Fruit fly (Drosophila melanogaster): Measurements from ENCODE around the gene XNP.

The XNP gene

DNA sequence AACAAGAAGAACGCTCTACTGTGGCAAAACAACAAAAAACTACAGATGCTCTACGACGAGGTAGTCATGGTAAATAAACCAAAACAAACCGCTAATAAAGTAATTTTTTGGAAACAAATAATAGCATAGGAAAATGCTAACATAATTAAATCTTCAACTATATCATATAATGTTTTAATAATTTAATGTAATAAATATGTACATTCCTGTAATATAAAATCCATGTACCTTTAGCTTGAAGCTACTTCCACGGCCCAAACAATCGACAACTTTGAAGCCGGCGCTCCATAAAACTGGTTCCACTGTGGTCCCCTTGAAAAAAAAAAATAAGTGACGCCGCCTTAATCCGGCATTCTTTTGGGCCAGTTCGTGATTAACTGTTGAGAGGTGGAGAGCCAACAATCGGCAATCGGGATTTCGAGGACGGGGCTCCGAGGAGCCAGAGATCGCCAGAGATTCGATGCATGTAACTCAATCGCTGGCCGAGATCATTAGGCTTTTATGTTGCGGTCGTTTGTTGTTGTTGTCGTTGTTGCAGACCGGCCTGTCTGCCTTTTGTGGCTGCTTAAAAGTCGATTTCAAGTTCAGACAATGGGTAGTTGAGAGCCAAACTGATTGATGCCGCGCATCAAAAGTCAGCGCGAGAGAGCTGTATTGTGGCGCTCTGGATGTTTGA, 19.9 kb downstream of the XNP start (continued):
- TF ChIP-seq chinmo (GFP tag; IDR thresholded peaks at IDR 0.05; ENCODE audit: partially characterized antibody) = peak; percentile 81
- peak; percentile 44; the same call in 1 of the 2 replicates for TF ChIP-seq wdn (GFP tag; IDR thresholded peaks at IDR 0.05)
- peak; percentile 28 for TF ChIP-seq CG10274 (GFP tag; optimal IDR thresholded peaks at IDR 0.05)
- 0 out of 2 replicates have a peak, but pooled peaks have one; percentile 18 for TF ChIP-seq GATAe (GFP tag; conservative IDR thresholded peaks at IDR 0.05)
- TF ChIP-seq CG31441 (GFP tag; IDR thresholded peaks at IDR 0.05) = peak; percentile 48; the same call in 1 of the 2 replicates
- peak; percentile 33; the same call in 1 of the 2 replicates for TF ChIP-seq CG3847 (GFP tag; IDR thresholded peaks at IDR 0.05)
- TF ChIP-seq CoRest (tag; optimal IDR thresholded peaks at IDR 0.05) = peak; percentile 41
- TF ChIP-seq Ada2b (GFP tag; IDR thresholded peaks at IDR 0.05) = peak; percentile 46; the same call in 1 of the 2 replicates
- TF ChIP-seq ham (GFP tag; IDR thresholded peaks at IDR 0.05) = no peak
- peak; percentile 1 for TF ChIP-seq lilli (GFP tag; optimal IDR thresholded peaks at IDR 0.05)
- no peak for TF ChIP-seq aop (GFP tag; IDR thresholded peaks at IDR 0.05)
- TF ChIP-seq Med (GFP tag) = peak; percentile 27
- TF ChIP-seq D19B (GFP tag; optimal IDR thresholded peaks at IDR 0.05) = peak; percentile 30
- peak; percentile 4 for TF ChIP-seq mam (GFP tag; optimal IDR thresholded peaks at IDR 0.05)
- TF ChIP-seq nerfin-1 (tag; optimal IDR thresholded peaks at IDR 0.05) = no peak
- peak; percentile 40 for TF ChIP-seq CG12769 (tag; optimal IDR thresholded peaks at IDR 0.05)
- TF ChIP-seq Gsc (GFP tag; IDR thresholded peaks at IDR 0.05) = no peak
- peak; percentile 75 for TF ChIP-seq grn (GFP tag; optimal IDR thresholded peaks at IDR 0.05)
- TF ChIP-seq nerfin-2 (GFP tag; IDR thresholded peaks at IDR 0.05; ENCODE audit: partially characterized antibody) = no peak
- TF ChIP-seq al (GFP tag; IDR thresholded peaks at IDR 0.05) = peak; percentile 77
- TF ChIP-seq stwl (tag; optimal IDR thresholded peaks at IDR 0.05) = no peak
- peak; percentile 63 for TF ChIP-seq CG17361 (GFP tag; IDR thresholded peaks at IDR 0.05)
- peak in 1 of 2 experiments; percentile 53 for TF ChIP-seq eve (GFP tag; optimal IDR thresholded peaks at IDR 0.05)
- peak; percentile 49 for TF ChIP-seq CG8924 (tag; optimal IDR thresholded peaks at IDR 0.05)
- TF ChIP-seq Nf-YC (tag; optimal IDR thresholded peaks at IDR 0.05) = peak; percentile 7
- TF ChIP-seq kni (GFP tag; optimal IDR thresholded peaks at IDR 0.05) = peak; percentile 2
- peak; percentile 49 for TF ChIP-seq CG7556 (GFP tag; optimal IDR thresholded peaks at IDR 0.05)
- peak; percentile 73 for TF ChIP-seq sd (tag; optimal IDR thresholded peaks at IDR 0.05)
- TF ChIP-seq CG13296 (GFP tag; optimal IDR thresholded peaks at IDR 0.05) = peak; percentile 55
- no peak for TF ChIP-seq NC2α (GFP tag; optimal IDR thresholded peaks at IDR 0.05)
- peak; percentile 43 to 78 for TF ChIP-seq bsh (GFP tag; optimal IDR thresholded peaks at IDR 0.05)
- peak; percentile 63; the same call in 2 of the 3 replicates for TF ChIP-seq tgo (GFP tag; IDR thresholded peaks at IDR 0.05)
- peak; percentile 63; the same call in 2 of the 3 replicates for TF ChIP-seq CG11093 (GFP tag; IDR thresholded peaks at IDR 0.05)
- peak; percentile 58 for TF ChIP-seq CG17568 (GFP tag; optimal IDR thresholded peaks at IDR 0.05)
- no peak for TF ChIP-seq Neu2 (GFP tag; optimal IDR thresholded peaks at IDR 0.05; ENCODE audit: borderline replicate concordance)
- TF ChIP-seq Aef1 (GFP tag; IDR thresholded peaks at IDR 0.05) = peak; percentile 51
- TF ChIP-seq CG18764 (GFP tag; optimal IDR thresholded peaks at IDR 0.05) = peak; percentile 10
- TF ChIP-seq gsb (GFP tag; IDR thresholded peaks at IDR 0.05) = peak; percentile 56
- TF ChIP-seq CG9797 (GFP tag; optimal IDR thresholded peaks at IDR 0.05) = no peak
- no peak for TF ChIP-seq ewg (GFP tag; optimal IDR thresholded peaks at IDR 0.05)
- no peak for TF ChIP-seq ap (GFP tag; IDR thresholded peaks at IDR 0.05)
- peak; percentile 28 for TF ChIP-seq Hmr (GFP tag; optimal IDR thresholded peaks at IDR 0.05)
- peak; percentile 56 for TF ChIP-seq CG7839 (tag; optimal IDR thresholded peaks at IDR 0.05)
- TF ChIP-seq B-H1 (GFP tag; IDR thresholded peaks at IDR 0.05) = peak; percentile 29; the same call in 1 of the 3 replicates
- TF ChIP-seq Poxn (GFP tag; IDR thresholded peaks at IDR 0.05) = no peak
- TF ChIP-seq nom (GFP tag; optimal IDR thresholded peaks at IDR 0.05) = peak; percentile 89
- peak; percentile 40; the same call in 1 of the 3 replicates for TF ChIP-seq H15 (GFP tag; IDR thresholded peaks at IDR 0.05)
- peak; percentile 45 for TF ChIP-seq E2f2 (GFP tag; IDR thresholded peaks at IDR 0.05)
- no peak for TF ChIP-seq nau (GFP tag; optimal IDR thresholded peaks at IDR 0.05)

Measured in whole organism, embryonic.